Fruit fly (Drosophila melanogaster): ENCODE data around the gene CG3009.

DNA sequence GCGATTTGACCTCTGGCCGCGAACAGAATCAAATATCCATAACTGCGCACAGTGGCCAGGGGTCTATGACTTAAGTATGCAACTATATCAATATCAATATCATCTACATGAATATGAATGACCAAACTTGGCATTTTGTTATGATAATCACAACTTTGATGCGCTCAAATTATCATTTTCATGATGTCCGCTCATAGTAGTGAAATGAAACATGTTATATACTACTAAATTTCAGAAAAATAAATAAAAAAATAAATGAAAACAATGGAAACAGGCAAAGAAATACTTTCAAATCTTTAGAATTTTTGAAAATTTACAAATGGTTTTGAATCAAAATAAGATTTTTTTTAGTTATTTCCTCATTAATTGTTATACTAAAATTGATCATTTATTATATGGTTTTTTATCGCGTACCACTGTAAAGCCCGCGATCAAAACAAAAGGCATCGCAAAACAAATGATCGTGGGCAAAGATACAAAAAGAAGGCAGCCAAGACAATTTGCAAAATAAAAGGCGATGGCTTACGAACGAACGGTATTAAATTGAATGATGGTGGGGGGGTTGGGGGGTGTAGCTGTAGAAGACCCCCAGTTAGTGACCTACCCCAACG is 5.8 kb downstream of the CG3009 start:
- TF ChIP-seq CG9948 (tag; optimal IDR thresholded peaks at IDR 0.05) (peak; percentile 25), CG17806 (tag; optimal IDR thresholded peaks at IDR 0.05) (no peak), CG34367 (tag; optimal IDR thresholded peaks at IDR 0.05) (no peak), CG15710 (tag; optimal IDR thresholded peaks at IDR 0.05) (peak; percentile 9), EcR (GFP tag; optimal IDR thresholded peaks at IDR 0.05) (no peak), CG32121 (GFP tag; IDR thresholded peaks at IDR 0.05) (no peak), Snoo (tag; optimal IDR thresholded peaks at IDR 0.05) (no peak), Pif1A (GFP tag; optimal IDR thresholded peaks at IDR 0.05) (no peak), rn (GFP tag; IDR thresholded peaks at IDR 0.05) (no peak), fd96Ca (GFP tag; IDR thresholded peaks at IDR 0.05) (no peak)

All from whole organism, pupa.